Fruit fly (Drosophila melanogaster) whole organism: Measurements from ENCODE around the gene mRpS18C.

Source experiments
- CG8478 ChIP-seq: fragments of >200 bp; optimal IDR thresholded peaks from 2 replicates; lab custom pipeline; 2018; ENCODE audit warnings: inconsistent platforms
- Dll ChIP-seq: fragments of >200 bp; optimal IDR thresholded peaks from 2 replicates; lab custom pipeline; 2017
- EcR ChIP-seq, 2 experiments: fragments of >200 bp; optimal IDR thresholded peaks; 2 replicates each; lab custom pipeline; 2017; ENCODE audit warnings: missing biosample characterization in 2 of 2, missing genetic modification characterization in 2 of 2, missing genetic modification reagents in 2 of 2
- pan ChIP-seq: fragments of >200 bp; optimal IDR thresholded peaks from 2 replicates; lab custom pipeline; 2017
- psq ChIP-seq: fragments of >200 bp; optimal IDR thresholded peaks from 2 replicates; lab custom pipeline; 2017
- usp ChIP-seq: fragments of >200 bp; optimal IDR thresholded peaks from 2 replicates; lab custom pipeline; 2017; ENCODE audit warnings: missing biosample characterization, missing genetic modification characterization, mixed read lengths

DNA sequence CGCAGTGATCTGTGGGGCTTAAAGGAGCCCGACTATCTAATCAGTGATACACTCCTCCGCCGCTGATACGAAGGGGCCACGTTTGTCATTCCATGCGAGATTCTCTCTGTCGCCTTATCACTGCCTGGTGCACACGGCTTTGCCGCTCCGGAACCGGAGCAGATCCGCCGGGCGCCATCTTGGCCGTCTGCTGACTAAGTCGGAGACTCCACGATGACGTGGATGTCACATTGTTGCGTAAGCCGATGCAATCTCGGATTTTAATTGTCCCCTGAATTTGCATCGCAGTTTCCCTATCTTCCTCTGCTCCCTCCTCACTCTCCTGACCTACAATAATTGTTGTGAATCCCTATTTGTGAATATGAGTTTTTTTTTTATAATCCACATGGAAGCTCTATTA, 32.7 kb upstream of the mRpS18C start:
- TF ChIP-seq pan: no peak
- no peak for TF ChIP-seq psq
- TF ChIP-seq Dll (lab: Kevin White, UChicago): no peak
- TF ChIP-seq EcR (GFP tag; optimal IDR thresholded peaks at IDR 0.05; lab: Kevin White, UChicago): no peak
- TF ChIP-seq CG8478 (lab: Kevin White, UChicago): no peak
- no peak for TF ChIP-seq usp
